Fruit fly (Drosophila melanogaster) whole organism, adult: ENCODE data around the gene Alh.
A peak's percentile ranks its signal among the peaks of the same experiment; 100 is the strongest.

Experiments used
- CG11617 ChIP-seq: fragments of 200-800 bp; sonication (Bioruptor generic); optimal IDR thresholded peaks from 2 replicates; lab custom pipeline; 2017; ENCODE audit warnings: mild to moderate bottlenecking, missing biosample characterization, missing genetic modification reagents, missing genetic modification characterization
- CG12768 ChIP-seq: fragments of 200-800 bp; sonication (Bioruptor generic); optimal IDR thresholded peaks from 2 replicates; lab custom pipeline; 2017; ENCODE audit warnings: missing biosample characterization, missing genetic modification characterization, mild to moderate bottlenecking, moderate library complexity, missing genetic modification reagents
- CG14711 ChIP-seq: fragments of 200-800 bp; sonication (Bioruptor generic); optimal IDR thresholded peaks from 2 replicates; lab custom pipeline; 2018; ENCODE audit warnings: missing biosample characterization, mild to moderate bottlenecking, missing genetic modification characterization, moderate library complexity
- CG1620 ChIP-seq: fragments of 200-800 bp; sonication (Bioruptor generic); optimal IDR thresholded peaks from 2 replicates; lab custom pipeline; 2016; ENCODE audit warnings: missing biosample characterization, missing genetic modification characterization
- CG33017 ChIP-seq: fragments of 200-800 bp; sonication (Bioruptor generic); optimal IDR thresholded peaks from 2 replicates; lab custom pipeline; 2018; ENCODE audit warnings: missing biosample characterization, mild to moderate bottlenecking, missing genetic modification characterization, moderate library complexity
- CG5204 ChIP-seq: fragments of 200-800 bp; sonication (Bioruptor generic); optimal IDR thresholded peaks from 2 replicates; lab custom pipeline; 2016; ENCODE audit warnings: missing biosample characterization, missing genetic modification characterization
- CG7045 ChIP-seq: fragments of 200-800 bp; sonication (Bioruptor generic); optimal IDR thresholded peaks from 2 replicates; lab custom pipeline; 2017; ENCODE audit warnings: missing biosample characterization, mild to moderate bottlenecking, missing genetic modification characterization
- CG7101 ChIP-seq: fragments of 200-800 bp; sonication (Bioruptor generic); optimal IDR thresholded peaks from 2 replicates; lab custom pipeline; 2018; ENCODE audit warnings: missing biosample characterization, mild to moderate bottlenecking, missing genetic modification characterization, moderate library complexity
- Clk ChIP-seq: fragments of 200-800 bp; sonication (Bioruptor generic); optimal IDR thresholded peaks from 2 replicates; lab custom pipeline; 2017; ENCODE audit warnings: missing biosample characterization, missing genetic modification characterization
- Crg-1 ChIP-seq: fragments of 200-800 bp; sonication (Bioruptor generic); optimal IDR thresholded peaks from 2 replicates; lab custom pipeline; 2016; ENCODE audit warnings: missing biosample characterization, missing genetic modification characterization
- Hr96 ChIP-seq: fragments of 200-800 bp; sonication (Bioruptor generic); optimal IDR thresholded peaks from 2 replicates; lab custom pipeline; 2016; ENCODE audit warnings: missing biosample characterization, missing genetic modification characterization
- Mnt ChIP-seq: fragments of 200-800 bp; sonication (Bioruptor generic); optimal IDR thresholded peaks from 2 replicates; lab custom pipeline; 2016; ENCODE audit warnings: missing biosample characterization, mild to moderate bottlenecking, missing genetic modification characterization
- bab1 ChIP-seq: fragments of 200-800 bp; sonication (Bioruptor generic); optimal IDR thresholded peaks from 3 replicates; lab custom pipeline; 2019; ENCODE audit warnings: missing biosample characterization, mild to moderate bottlenecking, missing genetic modification characterization, moderate library complexity
- cic ChIP-seq: fragments of 200-800 bp; sonication (Bioruptor generic); optimal IDR thresholded peaks from 2 replicates; lab custom pipeline; 2017; ENCODE audit warnings: missing biosample characterization, mild to moderate bottlenecking, missing genetic modification characterization, moderate library complexity
- cnc ChIP-seq, 2 experiments: fragments of >200 bp; optimal IDR thresholded peaks; 2 replicates each; lab custom pipeline; 2017
- kay ChIP-seq: fragments of 200-800 bp; sonication (Bioruptor generic); peaks from one replicate; lab custom pipeline; 2016; ENCODE audit warnings: missing biosample characterization, missing genetic modification characterization, borderline replicate concordance
- ovo ChIP-seq: fragments of 200-800 bp; sonication (Bioruptor generic); optimal IDR thresholded peaks from 2 replicates; lab custom pipeline; 2016; ENCODE audit warnings: missing biosample characterization, missing genetic modification characterization
- pad ChIP-seq: fragments of 200-800 bp; sonication (Bioruptor generic); optimal IDR thresholded peaks from 3 replicates; lab custom pipeline; 2017; ENCODE audit warnings: missing biosample characterization, missing genetic modification characterization, mild to moderate bottlenecking, moderate library complexity, missing genetic modification reagents
- tj ChIP-seq: fragments of 200-800 bp; sonication (Bioruptor generic); optimal IDR thresholded peaks from 3 replicates; lab custom pipeline; 2017; ENCODE audit warnings: missing biosample characterization, mild to moderate bottlenecking, missing genetic modification characterization, moderate library complexity
- toe ChIP-seq: fragments of 200-800 bp; sonication (Bioruptor generic); optimal IDR thresholded peaks from 2 replicates; lab custom pipeline; 2016; ENCODE audit warnings: missing biosample characterization, missing genetic modification characterization

Alh gene

dm6 chr3R:7124109-7124639 lies at the start of gene Alh, which contains the start of gene CG10098:
Gene Alh (minus strand): TSS chr3R:7124185.
Gene CG10098 (plus strand): TSS chr3R:7124548.
- TF ChIP-seq CG33017 (tag; lab: Kevin White, UChicago) (peak; percentile 36), Hr96 (peak; percentile 89), bab1 (GFP tag; lab: Kevin White, UChicago) (peak; percentile 22), Mnt (GFP tag; lab: Kevin White, UChicago) (peak; percentile 68), Clk (peak; percentile 86), CG14711 (peak; percentile 53), CG1620 (GFP tag; lab: Kevin White, UChicago) (peak; percentile 94), pad (GFP tag; lab: Kevin White, UChicago) (peak; percentile 71), cnc (optimal IDR thresholded peaks at IDR 0.05; lab: Kevin White, UChicago) (no peak), CG5204 (GFP tag; lab: Kevin White, UChicago) (peak; percentile 93), CG7045 (peak; percentile 81), CG12768 (GFP tag; lab: Kevin White, UChicago) (peak; percentile 80), ovo (GFP tag; lab: Kevin White, UChicago) (peak; percentile 88), CG7101 (peak; percentile 82), Crg-1 (GFP tag; lab: Kevin White, UChicago) (peak; percentile 83), tj (GFP tag; lab: Kevin White, UChicago) (peak; percentile 69), cic (GFP tag; lab: Kevin White, UChicago) (no peak), CG11617 (peak; percentile 90), kay (peak; percentile 96), toe (peak; percentile 97)

- TF ChIP-seq CG14711 (no peak), ovo (GFP tag; lab: Kevin White, UChicago) (no peak), pad (GFP tag; lab: Kevin White, UChicago) (no peak), CG7045 (no peak), CG5204 (GFP tag; lab: Kevin White, UChicago) (no peak), CG12768 (GFP tag; lab: Kevin White, UChicago) (no peak), Hr96 (no peak), Clk (no peak), Mnt (GFP tag; lab: Kevin White, UChicago) (no peak), Crg-1 (GFP tag; lab: Kevin White, UChicago) (no peak), CG7101 (no peak), tj (GFP tag; lab: Kevin White, UChicago) (no peak), CG1620 (GFP tag; lab: Kevin White, UChicago) (no peak), bab1 (GFP tag; lab: Kevin White, UChicago) (no peak), kay (no peak), CG33017 (tag; lab: Kevin White, UChicago) (no peak), toe (no peak), cnc (optimal IDR thresholded peaks at IDR 0.05; lab: Kevin White, UChicago) (no peak), CG11617 (no peak), cic (GFP tag; lab: Kevin White, UChicago) (no peak)
Observed at dm6 chr3R:7172978-7173377, 49.0 kb upstream of the Alh start.

- TF ChIP-seq toe (no peak), cic (GFP tag; lab: Kevin White, UChicago) (no peak), pad (GFP tag; lab: Kevin White, UChicago) (no peak), CG12768 (GFP tag; lab: Kevin White, UChicago) (no peak), kay (no peak), CG11617 (no peak), tj (GFP tag; lab: Kevin White, UChicago) (no peak), Mnt (GFP tag; lab: Kevin White, UChicago) (no peak), bab1 (GFP tag; lab: Kevin White, UChicago) (no peak), CG7101 (no peak), cnc (optimal IDR thresholded peaks at IDR 0.05; lab: Kevin White, UChicago) (no peak), ovo (GFP tag; lab: Kevin White, UChicago) (no peak), CG7045 (no peak), CG14711 (no peak), Crg-1 (GFP tag; lab: Kevin White, UChicago) (no peak)
Observed at dm6 chr3R:7171384-7172099, 47.6 kb upstream of the Alh start.

- no peak for TF ChIP-seq bab1 (GFP tag; lab: Kevin White, UChicago)
- TF ChIP-seq Crg-1 (GFP tag; lab: Kevin White, UChicago) = no peak
- TF ChIP-seq pad (GFP tag; lab: Kevin White, UChicago) = no peak
- TF ChIP-seq tj (GFP tag; lab: Kevin White, UChicago) = no peak
- no peak for TF ChIP-seq CG11617
- TF ChIP-seq toe = no peak
- no peak for TF ChIP-seq CG33017 (tag; lab: Kevin White, UChicago)
- no peak for TF ChIP-seq cnc (optimal IDR thresholded peaks at IDR 0.05; lab: Kevin White, UChicago)
- no peak for TF ChIP-seq CG1620 (GFP tag; lab: Kevin White, UChicago)
- no peak for TF ChIP-seq kay
- no peak for TF ChIP-seq Hr96
- no peak for TF ChIP-seq cic (GFP tag; lab: Kevin White, UChicago)
- TF ChIP-seq Clk = no peak
Observed at dm6 chr3R:7169927-7170326, 45.9 kb upstream of the Alh start.

- no peak for TF ChIP-seq ovo (GFP tag; lab: Kevin White, UChicago)
- TF ChIP-seq pad (GFP tag; lab: Kevin White, UChicago) = no peak
- no peak for TF ChIP-seq toe
- TF ChIP-seq CG7101 = no peak
- TF ChIP-seq kay = no peak
- no peak for TF ChIP-seq Hr96
- no peak for TF ChIP-seq CG14711
- TF ChIP-seq CG33017 (tag; lab: Kevin White, UChicago) = no peak
- TF ChIP-seq cnc (optimal IDR thresholded peaks at IDR 0.05; lab: Kevin White, UChicago) = no peak
- TF ChIP-seq CG5204 (GFP tag; lab: Kevin White, UChicago) = no peak
- no peak for TF ChIP-seq tj (GFP tag; lab: Kevin White, UChicago)
- no peak for TF ChIP-seq CG7045
- no peak for TF ChIP-seq CG1620 (GFP tag; lab: Kevin White, UChicago)
- TF ChIP-seq Mnt (GFP tag; lab: Kevin White, UChicago) = no peak
- no peak for TF ChIP-seq bab1 (GFP tag; lab: Kevin White, UChicago)
- no peak for TF ChIP-seq Crg-1 (GFP tag; lab: Kevin White, UChicago)
- no peak for TF ChIP-seq cic (GFP tag; lab: Kevin White, UChicago)
Observed at dm6 chr3R:7162356-7163289, 38.6 kb upstream of the Alh start, which contains the start of gene sas. Gene sas (plus strand): TSS chr3R:7162808.
